Fruit fly (Drosophila melanogaster): ENCODE measurements around the gene Akap200.

Akap200 gene

dm6 chr2L:8376717-8377116 is 38.8 kb upstream of the Akap200 start, which contains the start of the genes CG13390 and CG17294 (continued):
- TF ChIP-seq gsb-n (tag; optimal IDR thresholded peaks at IDR 0.05) (peak; percentile 99), sima (GFP tag; optimal IDR thresholded peaks at IDR 0.05) (peak; percentile 89), CG4282 (GFP tag; optimal IDR thresholded peaks at IDR 0.05) (peak; percentile 81), emc (GFP tag; optimal IDR thresholded peaks at IDR 0.05) (peak; percentile 91), CG9876 (GFP tag; optimal IDR thresholded peaks at IDR 0.05) (peak; percentile 55), fru (optimal IDR thresholded peaks at IDR 0.05) (no peak), pnt (GFP tag; optimal IDR thresholded peaks at IDR 0.05) (peak; percentile 93), ara (GFP tag; IDR thresholded peaks at IDR 0.05) (peak; percentile 99), kay (GFP tag; optimal IDR thresholded peaks at IDR 0.05) (peak; percentile 99), Tbp (GFP tag; optimal IDR thresholded peaks at IDR 0.05) (no peak), onecut (GFP tag; IDR thresholded peaks at IDR 0.05) (peak; percentile 99), CG11696 (GFP tag; IDR thresholded peaks at IDR 0.05) (peak; percentile 98), CG32767 (GFP tag; IDR thresholded peaks at IDR 0.05) (peak; percentile 99), CG3065 (GFP tag; optimal IDR thresholded peaks at IDR 0.05) (peak; percentile 97), CHES-1-like (GFP tag; optimal IDR thresholded peaks at IDR 0.05) (peak; percentile 87), CG4328 (GFP tag; optimal IDR thresholded peaks at IDR 0.05) (peak; percentile 99), gro (GFP tag; optimal IDR thresholded peaks at IDR 0.05) (peak; percentile 97), CG4404 (GFP tag; IDR thresholded peaks at IDR 0.05) (peak; percentile 99), Oaz (GFP tag; IDR thresholded peaks at IDR 0.05) (peak; percentile 99), so (GFP tag; IDR thresholded peaks at IDR 0.05) (peak; percentile 100), chinmo (GFP tag; IDR thresholded peaks at IDR 0.05; ENCODE audit: partially characterized antibody) (peak; percentile 57; the same call in 1 of the 4 replicates), tin (GFP tag; optimal IDR thresholded peaks at IDR 0.05) (peak; percentile 99), bigmax (GFP tag; optimal IDR thresholded peaks at IDR 0.05) (peak; percentile 83), croc (GFP tag; conservative IDR thresholded peaks at IDR 0.05) (peak; percentile 99), CG12299 (tag; optimal IDR thresholded peaks at IDR 0.05) (peak; percentile 100), CG4617 (GFP tag; optimal IDR thresholded peaks at IDR 0.05; ENCODE audit: borderline replicate concordance) (peak; percentile 99), fd96Cb (tag; optimal IDR thresholded peaks at IDR 0.05) (peak; percentile 100), sug (tag; optimal IDR thresholded peaks at IDR 0.05) (peak; percentile 99), bbx (GFP tag; IDR thresholded peaks at IDR 0.05; ENCODE audit: partially characterized antibody) (peak; percentile 70), CkIIα-i1 (GFP tag; IDR thresholded peaks at IDR 0.05) (peak; percentile 98), HLH3B (GFP tag; IDR thresholded peaks at IDR 0.05) (peak; percentile 100), Hmx (GFP tag; optimal IDR thresholded peaks at IDR 0.05) (peak; percentile 85), Myb (GFP tag; optimal IDR thresholded peaks at IDR 0.05) (peak; percentile 69), Hmr (GFP tag; optimal IDR thresholded peaks at IDR 0.05) (peak; percentile 100), twi (tag; optimal IDR thresholded peaks at IDR 0.05) (peak; percentile 99), CG1832 (GFP tag; optimal IDR thresholded peaks at IDR 0.05) (peak; percentile 2), CG8765 (GFP tag; IDR thresholded peaks at IDR 0.05) (peak; percentile 99), HmgZ (tag; optimal IDR thresholded peaks at IDR 0.05) (peak; percentile 100), nerfin-2 (GFP tag; IDR thresholded peaks at IDR 0.05; ENCODE audit: partially characterized antibody) (peak; percentile 75; the same call in 1 of the 2 replicates), CG10431 (GFP tag; optimal IDR thresholded peaks at IDR 0.05) (peak; percentile 97), CG10147 (GFP tag; optimal IDR thresholded peaks at IDR 0.05) (peak; percentile 99), phol (tag; optimal IDR thresholded peaks at IDR 0.05) (peak; percentile 99), Spps (tag; optimal IDR thresholded peaks at IDR 0.05) (peak; percentile 99), btn (GFP tag; optimal IDR thresholded peaks at IDR 0.05) (peak; percentile 8), HLH4C (GFP tag; IDR thresholded peaks at IDR 0.05; ENCODE audit: partially characterized antibody) (peak; percentile 76), Deaf1 (tag; optimal IDR thresholded peaks at IDR 0.05) (peak; percentile 92), Poxn (GFP tag; IDR thresholded peaks at IDR 0.05) (peak; percentile 99), Dll (GFP tag; IDR thresholded peaks at IDR 0.05; ENCODE audit: partially characterized antibody) (peak; percentile 86), NK7.1 (GFP tag; optimal IDR thresholded peaks at IDR 0.05) (peak; percentile 92), vvl (GFP tag; IDR thresholded peaks at IDR 0.05) (peak; percentile 100), CG10959 (GFP tag; IDR thresholded peaks at IDR 0.05) (peak; percentile 99), pho (GFP tag; optimal IDR thresholded peaks at IDR 0.05) (peak; percentile 95)

Data from whole organism, embryonic.